Worm (Caenorhabditis elegans) whole organism, late embryonic: ENCODE measurements around the gene T25B2.1.

Source experiments
- F13H6.1 ChIP-seq: sonication (generic microtip); optimal IDR thresholded peaks from 2 replicates; lab custom pipeline; 2016; ENCODE audit warnings: missing genetic modification characterization, missing compliant biosample characterization
- K02D7.2 ChIP-seq: sonication (generic microtip); optimal IDR thresholded peaks from 2 replicates; lab custom pipeline; 2017; ENCODE audit warnings: mild to moderate bottlenecking, missing genetic modification characterization, missing compliant biosample characterization
- K09A11.1 ChIP-seq: sonication (generic microtip); optimal IDR thresholded peaks from 2 replicates; lab custom pipeline; 2017; ENCODE audit warnings: antibody characterized with exemption, mild to moderate bottlenecking, missing genetic modification characterization, missing compliant biosample characterization; ENCODE audit not compliant: insufficient read depth
- T23F11.4 ChIP-seq: fragments of 200-800 bp; sonication (Bioruptor generic); optimal IDR thresholded peaks from 2 replicates; lab custom pipeline; 2018; ENCODE audit warnings: mild to moderate bottlenecking, missing genetic modification characterization, missing compliant biosample characterization
- Y22D7AL.16 ChIP-seq: sonication (generic microtip); optimal IDR thresholded peaks from 2 replicates; lab custom pipeline; 2016; ENCODE audit warnings: missing genetic modification characterization, missing compliant biosample characterization
- ceh-2 ChIP-seq: sonication (generic microtip); optimal IDR thresholded peaks from 2 replicates; lab custom pipeline; 2016; ENCODE audit warnings: missing genotype, missing genetic modification characterization, missing compliant biosample characterization
- ceh-30 ChIP-seq: fragments of 150-350 bp; optimal IDR thresholded peaks from 2 replicates; lab custom pipeline; 2014; ENCODE audit warnings: missing biosample characterization, missing genetic modification characterization
- ceh-31 ChIP-seq: sonication (generic microtip); optimal IDR thresholded peaks from 2 replicates; lab custom pipeline; 2016; ENCODE audit warnings: missing genetic modification characterization, missing compliant biosample characterization
- ceh-34 ChIP-seq: sonication (generic microtip); optimal IDR thresholded peaks from 2 replicates; lab custom pipeline; 2016; ENCODE audit warnings: mild to moderate bottlenecking, missing genetic modification characterization, missing compliant biosample characterization
- ceh-48 ChIP-seq: sonication (generic microtip); optimal IDR thresholded peaks from 2 replicates; lab custom pipeline; 2016; ENCODE audit warnings: missing genetic modification characterization, inconsistent platforms, missing compliant biosample characterization
- che-1 ChIP-seq: sonication (generic microtip); optimal IDR thresholded peaks from 2 replicates; lab custom pipeline; 2016; ENCODE audit warnings: mild to moderate bottlenecking, missing genetic modification characterization, missing compliant biosample characterization
- dmd-4 ChIP-seq: sonication (generic microtip); optimal IDR thresholded peaks from 2 replicates; lab custom pipeline; 2016; ENCODE audit warnings: borderline replicate concordance, missing genetic modification characterization, missing compliant biosample characterization
- dve-1 ChIP-seq: sonication (generic microtip); optimal IDR thresholded peaks from 2 replicates; lab custom pipeline; 2017; ENCODE audit warnings: antibody characterized with exemption, mild to moderate bottlenecking, missing genetic modification characterization, missing compliant biosample characterization
- elt-4 ChIP-seq: sonication (generic microtip); optimal IDR thresholded peaks from 2 replicates; lab custom pipeline; 2016; ENCODE audit warnings: missing genetic modification characterization, missing compliant biosample characterization
- ets-4 ChIP-seq: sonication (generic microtip); optimal IDR thresholded peaks from 2 replicates; lab custom pipeline; 2016; ENCODE audit warnings: missing genetic modification characterization, missing compliant biosample characterization
- eyg-1 ChIP-seq: sonication (generic microtip); optimal IDR thresholded peaks from 2 replicates; lab custom pipeline; 2016; ENCODE audit warnings: missing genotype, missing genetic modification characterization, missing compliant biosample characterization
- fax-1 ChIP-seq: sonication (generic microtip); optimal IDR thresholded peaks from 2 replicates; lab custom pipeline; 2016; ENCODE audit warnings: missing genotype, missing genetic modification characterization, missing compliant biosample characterization
- fkh-6 ChIP-seq: sonication (generic microtip); optimal IDR thresholded peaks from 2 replicates; lab custom pipeline; 2016; ENCODE audit warnings: missing genetic modification characterization, missing compliant biosample characterization
- gmeb-2 ChIP-seq: sonication (generic microtip); optimal IDR thresholded peaks from 2 replicates; lab custom pipeline; 2016; ENCODE audit warnings: missing genetic modification characterization, inconsistent platforms, missing compliant biosample characterization
- hlh-13 ChIP-seq: fragments of 200-800 bp; sonication (Bioruptor generic); optimal IDR thresholded peaks from 2 replicates; lab custom pipeline; 2018; ENCODE audit warnings: mild to moderate bottlenecking, missing genetic modification characterization, missing compliant biosample characterization
- hlh-15 ChIP-seq: sonication (generic microtip); optimal IDR thresholded peaks from 2 replicates; lab custom pipeline; 2016; ENCODE audit warnings: missing genetic modification characterization, missing compliant biosample characterization
- hlh-30 ChIP-seq: sonication (generic microtip); optimal IDR thresholded peaks from 2 replicates; lab custom pipeline; 2017; ENCODE audit warnings: antibody characterized with exemption, missing genetic modification characterization, missing compliant biosample characterization; ENCODE audit not compliant: insufficient read depth
- hlh-6 ChIP-seq: sonication (generic microtip); optimal IDR thresholded peaks from 2 replicates; lab custom pipeline; 2016; ENCODE audit warnings: missing genotype, missing genetic modification characterization, missing compliant biosample characterization
- lim-6 ChIP-seq: sonication (generic microtip); optimal IDR thresholded peaks from 2 replicates; lab custom pipeline; 2016; ENCODE audit warnings: missing genetic modification characterization, missing compliant biosample characterization
- madf-2 ChIP-seq: sonication (generic microtip); optimal IDR thresholded peaks from 2 replicates; lab custom pipeline; 2017; ENCODE audit warnings: missing genetic modification characterization, missing compliant biosample characterization
- nhr-11 ChIP-seq: fragments of 150-350 bp; optimal IDR thresholded peaks from 2 replicates; lab custom pipeline; 2014; ENCODE audit warnings: missing biosample characterization, missing genetic modification characterization
- pag-3 ChIP-seq: sonication (generic microtip); optimal IDR thresholded peaks from 2 replicates; lab custom pipeline; 2016; ENCODE audit warnings: missing compliant biosample characterization, missing genetic modification characterization, borderline replicate concordance
- pat-9 ChIP-seq: fragments of 200-800 bp; sonication (Bioruptor generic); optimal IDR thresholded peaks from 2 replicates; lab custom pipeline; 2018; ENCODE audit warnings: mild to moderate bottlenecking, missing genetic modification characterization, moderate library complexity, missing compliant biosample characterization
- pax-1 ChIP-seq: fragments of 150-350 bp; optimal IDR thresholded peaks from 2 replicates; lab custom pipeline; 2014; ENCODE audit warnings: missing biosample characterization, missing genetic modification characterization
- pqm-1 ChIP-seq: sonication (generic microtip); optimal IDR thresholded peaks from 2 replicates; lab custom pipeline; 2016; ENCODE audit warnings: missing genetic modification characterization, missing compliant biosample characterization
- pros-1 ChIP-seq: fragments of 150-350 bp; optimal IDR thresholded peaks from 2 replicates; lab custom pipeline; 2014; ENCODE audit warnings: missing biosample characterization, missing genetic modification reagents, missing genetic modification characterization
- rnt-1 ChIP-seq: sonication (generic microtip); optimal IDR thresholded peaks from 2 replicates; lab custom pipeline; 2016; ENCODE audit warnings: missing genetic modification characterization, missing compliant biosample characterization
- syd-9 ChIP-seq: sonication (generic microtip); optimal IDR thresholded peaks from 2 replicates; lab custom pipeline; 2016; ENCODE audit warnings: mild to moderate bottlenecking, missing genetic modification characterization, moderate library complexity, missing compliant biosample characterization
- tbx-2 ChIP-seq: sonication (generic microtip); optimal IDR thresholded peaks from 2 replicates; lab custom pipeline; 2016; ENCODE audit warnings: missing genetic modification characterization, missing compliant biosample characterization
- tbx-7 ChIP-seq: sonication (generic microtip); optimal IDR thresholded peaks from 2 replicates; lab custom pipeline; 2016; ENCODE audit warnings: missing genotype, missing genetic modification characterization, missing compliant biosample characterization
- ttx-3 ChIP-seq: sonication (generic microtip); optimal IDR thresholded peaks from 2 replicates; lab custom pipeline; 2016; ENCODE audit warnings: missing genetic modification reagents, missing genetic modification characterization, missing compliant biosample characterization
- unc-55 ChIP-seq: sonication (generic microtip); optimal IDR thresholded peaks from 2 replicates; lab custom pipeline; 2017; ENCODE audit warnings: missing biosample characterization, missing genetic modification reagents, missing genetic modification characterization

T25B2.1 gene

DNA sequence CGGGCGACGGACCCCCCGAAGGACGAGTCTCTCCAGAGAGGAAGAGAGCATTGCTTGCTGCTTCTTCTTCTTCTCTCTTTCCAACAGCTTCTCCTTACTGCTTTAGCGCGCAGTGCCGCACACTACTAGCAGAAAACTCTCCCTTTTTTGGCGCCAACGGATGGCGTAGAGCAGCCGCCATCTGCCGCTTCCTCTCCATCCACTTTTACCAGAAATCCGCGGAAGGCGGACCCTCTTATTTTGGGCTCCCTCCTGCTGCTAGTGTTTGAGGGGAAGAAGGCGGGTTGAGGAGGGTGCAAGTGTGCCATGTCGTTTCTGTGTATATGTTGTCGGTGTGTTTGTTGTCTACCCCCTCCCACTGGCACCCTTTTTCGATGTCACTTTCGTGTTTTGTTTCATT, 39.3 kb upstream of the T25B2.1 start (continued):
- peak; percentile 28 for TF ChIP-seq che-1 (tag; lab: Kevin White, UChicago)
- no peak for TF ChIP-seq tbx-7 (tag; lab: Kevin White, UChicago)
- no peak for TF ChIP-seq T23F11.4 (GFP tag; lab: Kevin White, UChicago)
- no peak for TF ChIP-seq elt-4
- no peak for TF ChIP-seq ets-4 (tag; lab: Kevin White, UChicago)
- TF ChIP-seq lim-6 (tag; lab: Kevin White, UChicago): no peak
- TF ChIP-seq nhr-11 (tag; lab: Kevin White, UChicago): no peak
- no peak for TF ChIP-seq ceh-48 (tag; lab: Kevin White, UChicago)
- no peak for TF ChIP-seq rnt-1

DNA sequence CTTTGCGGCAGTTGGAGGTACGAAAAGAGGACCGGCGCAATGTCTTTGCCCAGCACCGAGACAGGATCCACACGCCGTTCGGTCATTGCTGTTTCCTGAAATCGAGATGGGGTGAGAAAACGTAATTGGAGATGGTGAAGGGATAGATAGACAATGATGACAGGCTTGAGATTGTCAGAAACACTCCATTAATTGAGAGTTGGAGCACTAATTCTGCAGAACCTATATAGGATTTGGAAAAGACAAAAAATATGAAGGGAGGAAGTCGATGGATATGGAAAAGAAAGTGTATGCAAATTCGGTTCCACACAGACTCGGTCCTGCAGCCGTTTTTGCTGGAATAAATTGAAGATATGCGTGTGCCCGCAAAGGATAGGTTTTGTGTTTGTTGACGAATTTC, 35.5 kb upstream of the T25B2.1 start, which contains the start of gene Y72A10A.1:
Y72A10A.1 (minus strand) TSS at position 101 of the 400 bp plus-strand sequence.
- no peak for TF ChIP-seq hlh-15 (tag; lab: Kevin White, UChicago)
- TF ChIP-seq pat-9 (tag; lab: Kevin White, UChicago): no peak
- TF ChIP-seq fkh-6 (tag; lab: Kevin White, UChicago): no peak
- no peak for TF ChIP-seq gmeb-2 (tag; lab: Kevin White, UChicago)
- TF ChIP-seq ceh-31: no peak
- TF ChIP-seq T23F11.4 (GFP tag; lab: Kevin White, UChicago): no peak
- TF ChIP-seq F13H6.1: no peak
- no peak for TF ChIP-seq pag-3 (tag; lab: Kevin White, UChicago)
- TF ChIP-seq nhr-11 (tag; lab: Kevin White, UChicago): no peak
- TF ChIP-seq tbx-2 (tag; lab: Kevin White, UChicago): no peak
- TF ChIP-seq dve-1 (tag; lab: Kevin White, UChicago): no peak
- no peak for TF ChIP-seq K02D7.2 (tag; lab: Kevin White, UChicago)
- no peak for TF ChIP-seq pqm-1 (tag; lab: Kevin White, UChicago)
- no peak for TF ChIP-seq pros-1 (tag; lab: Kevin White, UChicago)
- TF ChIP-seq che-1 (tag; lab: Kevin White, UChicago): no peak
- TF ChIP-seq fax-1 (tag; lab: Kevin White, UChicago): no peak
- TF ChIP-seq tbx-7 (tag; lab: Kevin White, UChicago): no peak
- TF ChIP-seq madf-2 (tag; lab: Kevin White, UChicago): no peak
- TF ChIP-seq eyg-1 (tag; lab: Kevin White, UChicago): no peak

DNA sequence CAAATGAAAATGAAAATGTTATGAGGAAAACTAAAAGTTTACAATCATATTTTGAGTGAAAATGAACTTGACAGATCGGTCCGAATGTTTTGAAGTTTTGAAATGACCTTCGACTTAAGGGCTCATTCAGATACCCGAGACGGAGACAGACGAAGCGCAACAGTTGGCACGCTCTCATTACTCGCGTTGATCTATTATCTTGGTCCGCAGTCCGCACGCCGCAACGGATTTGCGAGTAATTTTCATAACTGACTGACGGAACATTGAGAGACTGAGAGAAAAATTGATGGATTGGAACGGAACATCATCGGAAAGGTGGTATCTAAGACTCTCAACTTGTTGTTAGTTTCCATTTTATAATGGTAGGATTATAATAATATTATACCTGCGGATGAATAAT, 27.8 kb upstream of the T25B2.1 start:
- TF ChIP-seq unc-55 (GFP tag; lab: Kevin White, UChicago) (peak; percentile 82), Y22D7AL.16 (tag; lab: Kevin White, UChicago) (no peak)

DNA sequence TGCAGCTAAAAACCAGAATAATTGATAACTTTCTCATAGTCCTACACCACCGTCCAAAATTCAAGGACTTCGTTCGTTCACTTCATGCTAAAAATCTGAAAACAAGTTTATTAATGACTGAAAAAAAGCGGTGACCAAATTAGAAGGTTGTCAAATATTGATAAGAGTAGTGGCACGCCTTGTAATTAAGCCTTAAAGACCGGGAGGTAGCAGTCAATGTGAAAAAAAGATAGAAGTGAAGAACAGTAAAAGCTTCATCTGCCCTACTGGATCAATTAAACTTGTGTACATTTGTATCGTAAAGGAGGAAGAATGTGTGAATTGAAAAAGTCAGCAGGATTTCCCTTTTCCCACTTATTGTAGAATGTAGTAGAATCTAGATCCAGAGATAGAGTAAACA, 23.3 kb upstream of the T25B2.1 start, which contains the start of gene tag-275:
tag-275 (minus strand) TSS at position 101 of the 400 bp plus-strand sequence.
- TF ChIP-seq hlh-6 (no peak), ceh-34 (tag; lab: Kevin White, UChicago) (no peak), pros-1 (tag; lab: Kevin White, UChicago) (no peak), gmeb-2 (tag; lab: Kevin White, UChicago) (no peak), hlh-13 (GFP tag; lab: Kevin White, UChicago) (no peak), ttx-3 (tag; lab: Kevin White, UChicago) (no peak), tbx-2 (tag; lab: Kevin White, UChicago) (no peak), ets-4 (tag; lab: Kevin White, UChicago) (no peak), T23F11.4 (GFP tag; lab: Kevin White, UChicago) (no peak), K09A11.1 (tag; lab: Kevin White, UChicago) (no peak), pax-1 (tag; lab: Kevin White, UChicago) (no peak), pag-3 (tag; lab: Kevin White, UChicago) (no peak), ceh-2 (tag; lab: Kevin White, UChicago) (no peak), dmd-4 (tag; lab: Kevin White, UChicago) (no peak), elt-4 (no peak), unc-55 (GFP tag; lab: Kevin White, UChicago) (no peak), ceh-30 (no peak), syd-9 (no peak), Y22D7AL.16 (tag; lab: Kevin White, UChicago) (no peak), hlh-30 (no peak)
